Worm (Caenorhabditis elegans): Measurements from ENCODE around the gene F48G7.10.

- TF ChIP-seq ceh-82 (tag; optimal IDR thresholded peaks at IDR 0.05) (no peak), snpc-4 (tag; optimal IDR thresholded peaks at IDR 0.05) (no peak), zag-1 (tag; optimal IDR thresholded peaks at IDR 0.05) (no peak), lin-13 (GFP tag; optimal IDR thresholded peaks at IDR 0.05) (no peak), unc-62 (GFP tag; optimal IDR thresholded peaks at IDR 0.05) (no peak), ztf-11 (tag; optimal IDR thresholded peaks at IDR 0.05) (no peak), skn-1 (tag; optimal IDR thresholded peaks at IDR 0.05) (no peak), F13H6.1 (tag; optimal IDR thresholded peaks at IDR 0.05) (no peak), lsy-2 (tag; optimal IDR thresholded peaks at IDR 0.05) (no peak), fos-1 (tag; optimal IDR thresholded peaks at IDR 0.05) (no peak)
These were observed 11.9 kb downstream of the F48G7.10 start, which contains the start of gene F48G7.5 for ce11 chrV:622902-623301.

All from whole organism, L2 larva.